Worm (Caenorhabditis elegans): ENCODE results near the gene drr-2.
A peak's percentile ranks its signal among the peaks of the same experiment; 100 is the strongest.

drr-2 gene

ce11 chrIII:13672654-13673330 is 29.4 kb upstream of the drr-2 start, which contains the start of gene aqp-11:
TSS of gene aqp-11 (plus strand) at chrIII:13673280.
- TF ChIP-seq ama-1 (optimal IDR thresholded peaks at IDR 0.05) (no peak), ama-1 (GFP tag; optimal IDR thresholded peaks at IDR 0.05) (no peak), nhr-80 (tag; optimal IDR thresholded peaks at IDR 0.05) (peak; percentile 63)

- TF ChIP-seq pha-4 (tag; optimal IDR thresholded peaks at IDR 0.05) (no peak), efl-1 (GFP tag; optimal IDR thresholded peaks at IDR 0.05) (no peak), nfyb-1 (GFP tag; IDR thresholded peaks at IDR 0.05) (no peak), snpc-1.1 (tag; optimal IDR thresholded peaks at IDR 0.05; ENCODE audit: insufficient read depth) (no peak), let-607 (tag; optimal IDR thresholded peaks at IDR 0.05) (no peak), aptf-2 (GFP tag; conservative IDR thresholded peaks at IDR 0.05) (no peak), nhr-90 (tag; optimal IDR thresholded peaks at IDR 0.05) (no peak), rcor-1 (GFP tag; IDR thresholded peaks at IDR 0.05) (no peak), rpc-1 (optimal IDR thresholded peaks at IDR 0.05) (no peak), rpc-1 (tag; optimal IDR thresholded peaks at IDR 0.05) (no peak), F23B12.7 (tag; optimal IDR thresholded peaks at IDR 0.05; ENCODE audit: insufficient read depth) (no peak), F10E7.11 (tag; optimal IDR thresholded peaks at IDR 0.05) (no peak), lir-1 (GFP tag; conservative IDR thresholded peaks at IDR 0.05) (no peak), sea-2 (GFP tag; IDR thresholded peaks at IDR 0.05) (no peak), dpff-1 (tag; optimal IDR thresholded peaks at IDR 0.05) (no peak), aptf-3 (GFP tag; IDR thresholded peaks at IDR 0.05) (no peak), hmg-1.2 (GFP tag; IDR thresholded peaks at IDR 0.05) (no peak), attf-6 (GFP tag; IDR thresholded peaks at IDR 0.05) (no peak)
Measured at ce11 chrIII:13669519-13669918, 26.1 kb upstream of the drr-2 start.

- TF ChIP-seq bed-1 (GFP tag; IDR thresholded peaks at IDR 0.05) (no peak), nfyb-1 (GFP tag; IDR thresholded peaks at IDR 0.05) (no peak), sdz-38 (tag; optimal IDR thresholded peaks at IDR 0.05) (no peak), K11D2.4 (GFP tag; IDR thresholded peaks at IDR 0.05) (no peak), ztf-6 (GFP tag; IDR thresholded peaks at IDR 0.05) (no peak), lag-1 (GFP tag; IDR thresholded peaks at IDR 0.05) (no peak), madf-8 (GFP tag; conservative IDR thresholded peaks at IDR 0.05) (no peak), F23B12.7 (tag; optimal IDR thresholded peaks at IDR 0.05; ENCODE audit: insufficient read depth) (no peak), mcd-1 (GFP tag; IDR thresholded peaks at IDR 0.05) (no peak), rec-8 (tag; optimal IDR thresholded peaks at IDR 0.05) (no peak), F55B11.4 (tag; optimal IDR thresholded peaks at IDR 0.05; ENCODE audit: borderline replicate concordance, insufficient read depth) (no peak), pha-4 (tag; optimal IDR thresholded peaks at IDR 0.05) (no peak), fkh-3 (tag; optimal IDR thresholded peaks at IDR 0.05) (no peak), efl-1 (GFP tag; optimal IDR thresholded peaks at IDR 0.05) (no peak), attf-6 (GFP tag; IDR thresholded peaks at IDR 0.05) (no peak), ama-1 (optimal IDR thresholded peaks at IDR 0.05) (no peak), ama-1 (GFP tag; optimal IDR thresholded peaks at IDR 0.05) (no peak), unc-130 (GFP tag; optimal IDR thresholded peaks at IDR 0.05) (no peak), sea-2 (GFP tag; IDR thresholded peaks at IDR 0.05) (no peak), tbp1 (GFP tag; optimal IDR thresholded peaks at IDR 0.05) (no peak), F37B4.10 (GFP tag; IDR thresholded peaks at IDR 0.05) (no peak)
Measured at ce11 chrIII:13667739-13668138, 24.4 kb upstream of the drr-2 start, which contains the start of gene flp-15. TSS of gene flp-15 (minus strand) at chrIII:13667839.

ce11 chrIII:13666406-13666805 is 23.0 kb upstream of the drr-2 start:
- TF ChIP-seq zim-3 (tag; optimal IDR thresholded peaks at IDR 0.05), result no peak
- no peak for TF ChIP-seq lin-40 (tag; optimal IDR thresholded peaks at IDR 0.05)
- TF ChIP-seq ama-1 (optimal IDR thresholded peaks at IDR 0.05), result no peak
- TF ChIP-seq ama-1 (GFP tag; optimal IDR thresholded peaks at IDR 0.05), result no peak
- no peak for TF ChIP-seq cebp-2 (GFP tag; IDR thresholded peaks at IDR 0.05)
- no peak for TF ChIP-seq C17E4.6 (GFP tag; IDR thresholded peaks at IDR 0.05)
- no peak for TF ChIP-seq ceh-27 (GFP tag; optimal IDR thresholded peaks at IDR 0.05)
- no peak for TF ChIP-seq bed-1 (GFP tag; IDR thresholded peaks at IDR 0.05)
- no peak for TF ChIP-seq lag-1 (GFP tag; IDR thresholded peaks at IDR 0.05)
- no peak for TF ChIP-seq hlh-26 (GFP tag; conservative IDR thresholded peaks at IDR 0.05)
- no peak for TF ChIP-seq ceh-100 (GFP tag; IDR thresholded peaks at IDR 0.05)
- TF ChIP-seq F57A8.1 (GFP tag; optimal IDR thresholded peaks at IDR 0.05), result no peak
- no peak for TF ChIP-seq nhr-120 (GFP tag; IDR thresholded peaks at IDR 0.05)
- TF ChIP-seq snpc-3.4 (tag; optimal IDR thresholded peaks at IDR 0.05), result no peak
- TF ChIP-seq sea-2 (GFP tag; IDR thresholded peaks at IDR 0.05), result no peak
